Worm (Caenorhabditis elegans): ENCODE measurements around the gene C36E8.4.

The C36E8.4 gene

DNA sequence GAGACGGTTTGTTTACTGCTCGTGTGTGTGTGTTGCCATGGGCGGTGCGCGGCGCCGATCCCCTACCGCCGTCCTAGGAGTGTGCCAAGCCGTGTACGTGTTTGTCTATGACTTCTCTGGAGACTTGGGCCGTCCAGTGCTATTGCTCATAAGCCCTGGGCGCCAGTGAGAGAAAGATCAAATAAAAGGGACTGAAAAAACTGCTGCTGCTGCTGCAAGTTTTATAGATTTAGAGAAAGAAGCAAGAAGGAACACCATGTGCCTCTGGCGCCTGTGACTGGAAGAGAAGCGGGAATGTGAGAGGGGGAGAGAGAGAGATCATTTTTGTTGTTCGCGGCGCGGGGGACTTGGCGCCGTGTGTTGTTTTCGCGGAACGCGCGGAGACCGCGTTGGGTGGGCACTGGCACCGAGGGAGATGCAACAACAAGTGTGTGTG is 28.1 kb upstream of the C36E8.4 start:
- TF ChIP-seq ztf-11 (tag; optimal IDR thresholded peaks at IDR 0.05), result no peak
- peak; percentile 14 for TF ChIP-seq snpc-4 (tag; optimal IDR thresholded peaks at IDR 0.05)
- peak; percentile 60 for TF ChIP-seq egl-5 (tag; optimal IDR thresholded peaks at IDR 0.05)
- TF ChIP-seq hmg-11 (tag; optimal IDR thresholded peaks at IDR 0.05), result peak; percentile 36
- TF ChIP-seq pha-4 (tag; optimal IDR thresholded peaks at IDR 0.05), result peak; percentile 88
- TF ChIP-seq fkh-10 (GFP tag; optimal IDR thresholded peaks at IDR 0.05), result no peak
- peak; percentile 24 for TF ChIP-seq nfya-1 (tag; optimal IDR thresholded peaks at IDR 0.05; ENCODE audit: insufficient read depth)
- peak; percentile 10 for TF ChIP-seq lsy-12 (tag; optimal IDR thresholded peaks at IDR 0.05)
- peak; percentile 1 for TF ChIP-seq lin-39 (tag; optimal IDR thresholded peaks at IDR 0.05)

DNA sequence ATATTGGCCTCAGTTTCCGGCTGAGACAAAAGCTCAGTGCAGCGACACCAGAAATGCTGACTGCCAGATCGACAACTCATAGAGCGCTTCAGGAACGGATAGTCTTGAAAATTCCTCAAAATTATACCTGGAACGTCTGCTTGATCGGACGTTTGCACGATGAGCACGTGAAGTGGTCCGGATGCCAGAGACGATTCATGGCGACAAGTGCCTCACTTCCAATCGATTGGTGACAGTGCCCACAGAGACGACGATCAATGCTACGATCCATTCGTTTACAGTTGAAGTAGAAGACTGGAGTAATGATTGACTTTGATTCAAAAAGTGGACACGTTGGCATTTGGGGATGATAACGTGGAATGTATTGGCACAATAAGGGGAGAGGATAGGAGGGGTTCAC is 25.8 kb upstream of the C36E8.4 start, which contains the start of gene Y1A5A.1:
Y1A5A.1 (minus strand) TSS at position 294 of the 400 bp plus-strand sequence.
- no peak for TF ChIP-seq zag-1 (tag; optimal IDR thresholded peaks at IDR 0.05)
- no peak for TF ChIP-seq nfya-1 (tag; optimal IDR thresholded peaks at IDR 0.05; ENCODE audit: insufficient read depth)
- TF ChIP-seq lsy-12 (tag; optimal IDR thresholded peaks at IDR 0.05), result no peak
- TF ChIP-seq elt-3 (tag; optimal IDR thresholded peaks at IDR 0.05), result no peak
- no peak for TF ChIP-seq fos-1 (tag; optimal IDR thresholded peaks at IDR 0.05)
- TF ChIP-seq lin-15B (tag; optimal IDR thresholded peaks at IDR 0.05), result no peak
- no peak for TF ChIP-seq eor-1 (tag; optimal IDR thresholded peaks at IDR 0.05)
- no peak for TF ChIP-seq ceh-9 (tag; optimal IDR thresholded peaks at IDR 0.05)
- TF ChIP-seq daf-12 (tag; optimal IDR thresholded peaks at IDR 0.05), result no peak
- TF ChIP-seq nhr-67 (tag; optimal IDR thresholded peaks at IDR 0.05), result no peak
- no peak for TF ChIP-seq nhr-23 (tag; optimal IDR thresholded peaks at IDR 0.05)

- no peak for TF ChIP-seq lin-15B (tag; optimal IDR thresholded peaks at IDR 0.05)
- TF ChIP-seq nhr-11 (tag; optimal IDR thresholded peaks at IDR 0.05), result no peak
- no peak for TF ChIP-seq mdl-1 (tag; optimal IDR thresholded peaks at IDR 0.05)
- no peak for TF ChIP-seq ceh-82 (tag; optimal IDR thresholded peaks at IDR 0.05)
- no peak for TF ChIP-seq nhr-43 (tag; optimal IDR thresholded peaks at IDR 0.05; ENCODE audit: poor library complexity, severe bottlenecking)
- TF ChIP-seq daf-12 (tag; optimal IDR thresholded peaks at IDR 0.05), result no peak
- TF ChIP-seq ceh-16 (tag; optimal IDR thresholded peaks at IDR 0.05), result no peak
- no peak for TF ChIP-seq egl-27 (tag; optimal IDR thresholded peaks at IDR 0.05)
- no peak for TF ChIP-seq nhr-12 (tag; optimal IDR thresholded peaks at IDR 0.05)
- no peak for TF ChIP-seq nhr-25 (tag; optimal IDR thresholded peaks at IDR 0.05)
- TF ChIP-seq skn-1 (tag; optimal IDR thresholded peaks at IDR 0.05), result no peak
- no peak for TF ChIP-seq mml-1 (tag; optimal IDR thresholded peaks at IDR 0.05)
- TF ChIP-seq ztf-4 (tag; optimal IDR thresholded peaks at IDR 0.05), result no peak
These were observed 24.4 kb upstream of the C36E8.4 start, which contains the start of gene C36E8.6 for ce11 chrIII:3987759-3988158. C36E8.6 (plus strand) TSS chrIII:3988059.

- TF ChIP-seq tbx-2 (tag; optimal IDR thresholded peaks at IDR 0.05), result no peak
- no peak for TF ChIP-seq fos-1 (tag; optimal IDR thresholded peaks at IDR 0.05)
- TF ChIP-seq hmg-11 (tag; optimal IDR thresholded peaks at IDR 0.05), result no peak
- TF ChIP-seq aly-2 (tag; optimal IDR thresholded peaks at IDR 0.05), result no peak
- no peak for TF ChIP-seq sea-2 (GFP tag; optimal IDR thresholded peaks at IDR 0.05)
- TF ChIP-seq nhr-77 (tag; optimal IDR thresholded peaks at IDR 0.05), result no peak
- peak; percentile 33 for TF ChIP-seq nfya-1 (tag; optimal IDR thresholded peaks at IDR 0.05; ENCODE audit: insufficient read depth)
- no peak for TF ChIP-seq nhr-43 (tag; optimal IDR thresholded peaks at IDR 0.05; ENCODE audit: poor library complexity, severe bottlenecking)
These were observed 20.8 kb upstream of the C36E8.4 start for ce11 chrIII:3991362-3991761.

DNA sequence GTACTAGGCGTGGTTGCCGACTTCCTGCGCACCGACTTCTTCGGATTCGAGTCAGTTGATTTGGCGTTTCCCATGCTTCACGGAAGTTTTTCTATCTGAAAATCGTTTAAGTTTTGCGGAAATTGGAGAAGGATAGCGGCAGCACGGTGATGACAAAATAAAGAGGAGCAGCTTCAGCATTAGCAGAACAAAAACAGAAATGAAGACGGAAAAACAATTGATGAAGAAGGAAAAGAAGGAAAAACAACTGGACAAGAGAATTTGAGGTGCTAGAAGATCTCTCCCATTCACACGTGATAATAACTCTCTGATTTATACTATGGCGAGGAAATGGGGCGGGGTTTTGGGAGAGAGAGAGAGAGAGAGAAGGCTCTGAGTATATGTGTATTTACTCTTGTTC is 20.0 kb upstream of the C36E8.4 start, which contains the start of gene glb-11:
glb-11 (minus strand) TSS at position 101 of the 400 bp plus-strand sequence.
- TF ChIP-seq aly-2 (tag; optimal IDR thresholded peaks at IDR 0.05), result no peak
- no peak for TF ChIP-seq pha-4 (tag; optimal IDR thresholded peaks at IDR 0.05)
- TF ChIP-seq jun-1 (tag; optimal IDR thresholded peaks at IDR 0.05), result no peak
- TF ChIP-seq nhr-43 (tag; optimal IDR thresholded peaks at IDR 0.05; ENCODE audit: poor library complexity, severe bottlenecking), result no peak
- TF ChIP-seq nhr-25 (tag; optimal IDR thresholded peaks at IDR 0.05), result no peak
- TF ChIP-seq pqm-1 (tag; optimal IDR thresholded peaks at IDR 0.05), result no peak
- no peak for TF ChIP-seq hmg-11 (tag; optimal IDR thresholded peaks at IDR 0.05)
- no peak for TF ChIP-seq nhr-28 (tag; optimal IDR thresholded peaks at IDR 0.05)
- TF ChIP-seq nhr-12 (tag; optimal IDR thresholded peaks at IDR 0.05), result no peak
